Fruit fly (Drosophila melanogaster): Measurements from ENCODE around the gene Ythdc1.

DNA sequence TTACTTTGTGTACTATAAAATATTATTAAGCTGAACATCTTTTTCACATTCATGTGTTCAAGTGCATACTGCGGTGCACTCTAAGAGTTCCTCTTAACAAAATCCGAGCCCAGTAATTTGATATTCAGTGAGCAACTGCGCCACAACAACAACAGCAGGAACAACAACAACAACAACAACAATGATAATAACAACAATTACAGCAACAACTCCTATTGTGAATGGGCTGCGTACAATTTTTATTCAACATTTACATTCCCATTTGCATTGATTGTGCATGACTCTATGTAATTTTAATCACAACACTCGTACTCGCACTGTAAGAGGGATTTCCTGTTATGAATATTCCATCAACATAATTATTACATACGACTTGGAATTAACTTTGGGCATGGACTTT, 13.6 kb upstream of the Ythdc1 start:
- no peak for TF ChIP-seq psq (optimal IDR thresholded peaks at IDR 0.05)
- no peak for TF ChIP-seq h (optimal IDR thresholded peaks at IDR 0.05)
- TF ChIP-seq ttk (optimal IDR thresholded peaks at IDR 0.05) = no peak

Measured in Kc167 (cell line).